Fruit fly (Drosophila melanogaster): ENCODE measurements around the gene CG32815.
A peak's percentile ranks its signal among the peaks of the same experiment; 100 is the strongest.

Gene CG32815

dm6 chrX:947450-948284, 15.4 kb downstream of the CG32815 start, which contains the start of gene CG3699 (continued):
- TF ChIP-seq lab (GFP tag; optimal IDR thresholded peaks at IDR 0.05) (peak; percentile 67), CG31441 (GFP tag; IDR thresholded peaks at IDR 0.05) (0 out of 2 replicates have a peak, but pooled peaks have one; percentile 15), CG34376 (GFP tag; optimal IDR thresholded peaks at IDR 0.05) (peak; percentile 29), CG6175 (GFP tag; IDR thresholded peaks at IDR 0.05) (0 out of 3 replicates have a peak, but pooled peaks have one; percentile 10), H15 (GFP tag; IDR thresholded peaks at IDR 0.05) (no peak), CG10267 (tag; optimal IDR thresholded peaks at IDR 0.05) (no peak), Hey (tag; optimal IDR thresholded peaks at IDR 0.05) (no peak), CG12155 (GFP tag; optimal IDR thresholded peaks at IDR 0.05) (peak; percentile 35), CG6689 (GFP tag; IDR thresholded peaks at IDR 0.05) (no peak), CG4730 (GFP tag; IDR thresholded peaks at IDR 0.05) (no peak), ara (GFP tag; IDR thresholded peaks at IDR 0.05) (no peak), nau (GFP tag; optimal IDR thresholded peaks at IDR 0.05) (peak; percentile 2), CG18262 (tag; optimal IDR thresholded peaks at IDR 0.05) (peak; percentile 28), CG4282 (GFP tag; optimal IDR thresholded peaks at IDR 0.05) (no peak), D19A (tag; optimal IDR thresholded peaks at IDR 0.05) (peak; percentile 14), CG30020 (tag; optimal IDR thresholded peaks at IDR 0.05) (no peak), sug (tag; optimal IDR thresholded peaks at IDR 0.05) (peak; percentile 82), dysf (GFP tag; IDR thresholded peaks at IDR 0.05) (peak; percentile 65; the same call in 2 of the 3 replicates), CG6254 (GFP tag; optimal IDR thresholded peaks at IDR 0.05) (no peak), CG10209 (GFP tag; optimal IDR thresholded peaks at IDR 0.05) (peak; percentile 52), tin (GFP tag; optimal IDR thresholded peaks at IDR 0.05) (no peak), CG34224 (GFP tag; IDR thresholded peaks at IDR 0.05; ENCODE audit: partially characterized antibody) (no peak), Abd-B (GFP tag; optimal IDR thresholded peaks at IDR 0.05) (peak; percentile 18), CG2678 (tag; optimal IDR thresholded peaks at IDR 0.05) (peak; percentile 77), Hr3 (GFP tag; optimal IDR thresholded peaks at IDR 0.05) (peak; percentile 28), phol (tag; optimal IDR thresholded peaks at IDR 0.05) (peak; percentile 14), Fer3 (tag; optimal IDR thresholded peaks at IDR 0.05) (peak; percentile 42), odd (GFP tag; optimal IDR thresholded peaks at IDR 0.05) (no peak), run (tag; optimal IDR thresholded peaks at IDR 0.05) (no peak), mld (GFP tag; IDR thresholded peaks at IDR 0.05; ENCODE audit: partially characterized antibody) (no peak), CG6683 (GFP tag; optimal IDR thresholded peaks at IDR 0.05) (no peak), Ptx1 (GFP tag; IDR thresholded peaks at IDR 0.05) (peak; percentile 52), CG13296 (GFP tag; optimal IDR thresholded peaks at IDR 0.05) (peak; percentile 62), crp (GFP tag; optimal IDR thresholded peaks at IDR 0.05) (no peak), CG6791 (GFP tag; IDR thresholded peaks at IDR 0.05; ENCODE audit: partially characterized antibody) (no peak), HLH3B (GFP tag; IDR thresholded peaks at IDR 0.05) (no peak), prd (optimal IDR thresholded peaks at IDR 0.05) (no peak), prd (GFP tag; IDR thresholded peaks at IDR 0.05) (0 out of 3 replicates have a peak, but pooled peaks have one; percentile 33), Trl (optimal IDR thresholded peaks at IDR 0.05) (peak in 1 of 2 experiments; percentile 0), Trl (GFP tag; optimal IDR thresholded peaks at IDR 0.05) (no peak), CG3281 (GFP tag; optimal IDR thresholded peaks at IDR 0.05) (peak; percentile 64), pita (GFP tag; optimal IDR thresholded peaks at IDR 0.05) (no peak), dpn (GFP tag; optimal IDR thresholded peaks at IDR 0.05) (peak; percentile 30 to 33), ind (GFP tag; optimal IDR thresholded peaks at IDR 0.05) (peak; percentile 34), Deaf1 (tag; optimal IDR thresholded peaks at IDR 0.05) (peak; percentile 51), Fer1 (GFP tag; optimal IDR thresholded peaks at IDR 0.05) (peak; percentile 52), Max (GFP tag; optimal IDR thresholded peaks at IDR 0.05) (no peak), danr (GFP tag; IDR thresholded peaks at IDR 0.05) (no peak), ham (GFP tag; IDR thresholded peaks at IDR 0.05) (0 out of 2 replicates have a peak, but pooled peaks have one; percentile 31)
